Worm (Caenorhabditis elegans) whole organism, late embryonic: ENCODE measurements around the gene odr-8.

Experiments used
- F13H6.1 ChIP-seq: sonication (generic microtip); optimal IDR thresholded peaks from 2 replicates; lab custom pipeline; 2016; ENCODE audit warnings: missing genetic modification characterization, missing compliant biosample characterization
- K02D7.2 ChIP-seq: sonication (generic microtip); optimal IDR thresholded peaks from 2 replicates; lab custom pipeline; 2017; ENCODE audit warnings: mild to moderate bottlenecking, missing genetic modification characterization, missing compliant biosample characterization
- K09A11.1 ChIP-seq: sonication (generic microtip); optimal IDR thresholded peaks from 2 replicates; lab custom pipeline; 2017; ENCODE audit warnings: antibody characterized with exemption, mild to moderate bottlenecking, missing genetic modification characterization, missing compliant biosample characterization; ENCODE audit not compliant: insufficient read depth
- T23F11.4 ChIP-seq: fragments of 200-800 bp; sonication (Bioruptor generic); optimal IDR thresholded peaks from 2 replicates; lab custom pipeline; 2018; ENCODE audit warnings: mild to moderate bottlenecking, missing genetic modification characterization, missing compliant biosample characterization
- ceh-18 ChIP-seq: sonication (generic microtip); optimal IDR thresholded peaks from 2 replicates; lab custom pipeline; 2016; ENCODE audit warnings: missing genetic modification characterization, missing compliant biosample characterization
- ceh-19 ChIP-seq: fragments of 200-800 bp; sonication (Bioruptor generic); optimal IDR thresholded peaks from 2 replicates; lab custom pipeline; 2018; ENCODE audit warnings: mild to moderate bottlenecking, missing genetic modification characterization, missing compliant biosample characterization
- ceh-22 ChIP-seq: sonication (generic microtip); optimal IDR thresholded peaks from 2 replicates; lab custom pipeline; 2017; ENCODE audit warnings: missing biosample characterization, missing genetic modification characterization
- ceh-24 ChIP-seq: sonication (generic microtip); optimal IDR thresholded peaks from 2 replicates; lab custom pipeline; 2016; ENCODE audit warnings: mild to moderate bottlenecking, missing genetic modification characterization, missing compliant biosample characterization
- ceh-30 ChIP-seq: fragments of 150-350 bp; optimal IDR thresholded peaks from 2 replicates; lab custom pipeline; 2014; ENCODE audit warnings: missing biosample characterization, missing genetic modification characterization
- ceh-31 ChIP-seq: sonication (generic microtip); optimal IDR thresholded peaks from 2 replicates; lab custom pipeline; 2016; ENCODE audit warnings: missing genetic modification characterization, missing compliant biosample characterization
- ceh-34 ChIP-seq: sonication (generic microtip); optimal IDR thresholded peaks from 2 replicates; lab custom pipeline; 2016; ENCODE audit warnings: mild to moderate bottlenecking, missing genetic modification characterization, missing compliant biosample characterization
- ceh-6 ChIP-seq: fragments of 200-800 bp; sonication (Bioruptor generic); optimal IDR thresholded peaks from 2 replicates; lab custom pipeline; 2018; ENCODE audit warnings: mild to moderate bottlenecking, missing genetic modification characterization, missing compliant biosample characterization
- ceh-9 ChIP-seq: sonication (generic microtip); optimal IDR thresholded peaks from 2 replicates; lab custom pipeline; 2016; ENCODE audit warnings: mild to moderate bottlenecking, missing genetic modification characterization, inconsistent platforms, missing compliant biosample characterization
- che-1 ChIP-seq: sonication (generic microtip); optimal IDR thresholded peaks from 2 replicates; lab custom pipeline; 2016; ENCODE audit warnings: mild to moderate bottlenecking, missing genetic modification characterization, missing compliant biosample characterization
- dve-1 ChIP-seq: sonication (generic microtip); optimal IDR thresholded peaks from 2 replicates; lab custom pipeline; 2017; ENCODE audit warnings: antibody characterized with exemption, mild to moderate bottlenecking, missing genetic modification characterization, missing compliant biosample characterization
- ets-4 ChIP-seq: sonication (generic microtip); optimal IDR thresholded peaks from 2 replicates; lab custom pipeline; 2016; ENCODE audit warnings: missing genetic modification characterization, missing compliant biosample characterization
- eyg-1 ChIP-seq: sonication (generic microtip); optimal IDR thresholded peaks from 2 replicates; lab custom pipeline; 2016; ENCODE audit warnings: missing genotype, missing genetic modification characterization, missing compliant biosample characterization
- fax-1 ChIP-seq: sonication (generic microtip); optimal IDR thresholded peaks from 2 replicates; lab custom pipeline; 2016; ENCODE audit warnings: missing genotype, missing genetic modification characterization, missing compliant biosample characterization
- gmeb-2 ChIP-seq: sonication (generic microtip); optimal IDR thresholded peaks from 2 replicates; lab custom pipeline; 2016; ENCODE audit warnings: missing genetic modification characterization, inconsistent platforms, missing compliant biosample characterization
- lin-11 ChIP-seq: fragments of 200-800 bp; sonication (Bioruptor generic); optimal IDR thresholded peaks from 2 replicates; lab custom pipeline; 2018; ENCODE audit warnings: mild to moderate bottlenecking, missing genetic modification characterization, missing compliant biosample characterization
- mec-3 ChIP-seq: sonication (generic microtip); optimal IDR thresholded peaks from 2 replicates; lab custom pipeline; 2016; ENCODE audit warnings: borderline replicate concordance, missing genetic modification characterization, missing compliant biosample characterization
- nfya-1 ChIP-seq: sonication (generic microtip); optimal IDR thresholded peaks from 2 replicates; lab custom pipeline; 2017; ENCODE audit warnings: missing genetic modification characterization, mild to moderate bottlenecking, missing compliant biosample characterization, antibody characterized with exemption, moderate library complexity
- nhr-11 ChIP-seq: fragments of 150-350 bp; optimal IDR thresholded peaks from 2 replicates; lab custom pipeline; 2014; ENCODE audit warnings: missing biosample characterization, missing genetic modification characterization
- odd-2 ChIP-seq: sonication (generic microtip); optimal IDR thresholded peaks from 2 replicates; lab custom pipeline; 2017; ENCODE audit warnings: antibody characterized with exemption, mild to moderate bottlenecking, missing genetic modification characterization, missing compliant biosample characterization
- pax-1 ChIP-seq: fragments of 150-350 bp; optimal IDR thresholded peaks from 2 replicates; lab custom pipeline; 2014; ENCODE audit warnings: missing biosample characterization, missing genetic modification characterization
- pha-2 ChIP-seq: sonication (generic microtip); optimal IDR thresholded peaks from 2 replicates; lab custom pipeline; 2017; ENCODE audit warnings: mild to moderate bottlenecking, missing genetic modification characterization, missing compliant biosample characterization
- pha-4 ChIP-seq: fragments of 150-350 bp; optimal IDR thresholded peaks from 2 replicates; lab custom pipeline; 2018; ENCODE audit warnings: missing biosample characterization, missing genetic modification reagents, missing genetic modification characterization
- pros-1 ChIP-seq: fragments of 150-350 bp; optimal IDR thresholded peaks from 2 replicates; lab custom pipeline; 2014; ENCODE audit warnings: missing biosample characterization, missing genetic modification reagents, missing genetic modification characterization
- ref-2 ChIP-seq: sonication (generic microtip); optimal IDR thresholded peaks from 2 replicates; lab custom pipeline; 2016; ENCODE audit warnings: missing genetic modification characterization, missing compliant biosample characterization
- rnt-1 ChIP-seq: sonication (generic microtip); optimal IDR thresholded peaks from 2 replicates; lab custom pipeline; 2016; ENCODE audit warnings: missing genetic modification characterization, missing compliant biosample characterization
- sdc-2 ChIP-seq: sonication (generic microtip); optimal IDR thresholded peaks from 2 replicates; lab custom pipeline; 2016; ENCODE audit warnings: missing genotype, missing genetic modification characterization, missing compliant biosample characterization
- sox-4 ChIP-seq: sonication (generic microtip); optimal IDR thresholded peaks from 2 replicates; lab custom pipeline; 2017; ENCODE audit warnings: mild to moderate bottlenecking, missing genetic modification characterization, inconsistent platforms, missing compliant biosample characterization
- tbx-2 ChIP-seq: sonication (generic microtip); optimal IDR thresholded peaks from 2 replicates; lab custom pipeline; 2016; ENCODE audit warnings: missing genetic modification characterization, missing compliant biosample characterization
- ttx-3 ChIP-seq: sonication (generic microtip); optimal IDR thresholded peaks from 2 replicates; lab custom pipeline; 2016; ENCODE audit warnings: missing genetic modification reagents, missing genetic modification characterization, missing compliant biosample characterization
- unc-55 ChIP-seq: sonication (generic microtip); optimal IDR thresholded peaks from 2 replicates; lab custom pipeline; 2017; ENCODE audit warnings: missing biosample characterization, missing genetic modification reagents, missing genetic modification characterization

odr-8 gene

ce11 chrIV:6577914-6578313 is 4.6 kb downstream of the odr-8 start, which contains the start of gene C43G2.3:
TSS of gene C43G2.3 (plus strand) at chrIV:6578214.
- no peak for TF ChIP-seq mec-3 (tag; lab: Kevin White, UChicago)
- TF ChIP-seq gmeb-2 (tag; lab: Kevin White, UChicago): no peak
- no peak for TF ChIP-seq nfya-1
- no peak for TF ChIP-seq che-1 (tag; lab: Kevin White, UChicago)
- TF ChIP-seq pha-2 (tag; lab: Kevin White, UChicago): no peak
- TF ChIP-seq ceh-24: no peak
- TF ChIP-seq ttx-3 (tag; lab: Kevin White, UChicago): no peak
- TF ChIP-seq eyg-1 (tag; lab: Kevin White, UChicago): no peak
- no peak for TF ChIP-seq ceh-19 (GFP tag; lab: Kevin White, UChicago)
- no peak for TF ChIP-seq tbx-2 (tag; lab: Kevin White, UChicago)
- no peak for TF ChIP-seq K02D7.2 (tag; lab: Kevin White, UChicago)
- no peak for TF ChIP-seq dve-1 (tag; lab: Kevin White, UChicago)
- no peak for TF ChIP-seq ceh-9 (tag; lab: Kevin White, UChicago)
- TF ChIP-seq odd-2 (tag; lab: Kevin White, UChicago): no peak
- no peak for TF ChIP-seq ceh-31
- no peak for TF ChIP-seq unc-55 (GFP tag; lab: Kevin White, UChicago)
- TF ChIP-seq lin-11 (tag; lab: Kevin White, UChicago): no peak
- no peak for TF ChIP-seq ceh-18 (tag; lab: Kevin White, UChicago)

DNA sequence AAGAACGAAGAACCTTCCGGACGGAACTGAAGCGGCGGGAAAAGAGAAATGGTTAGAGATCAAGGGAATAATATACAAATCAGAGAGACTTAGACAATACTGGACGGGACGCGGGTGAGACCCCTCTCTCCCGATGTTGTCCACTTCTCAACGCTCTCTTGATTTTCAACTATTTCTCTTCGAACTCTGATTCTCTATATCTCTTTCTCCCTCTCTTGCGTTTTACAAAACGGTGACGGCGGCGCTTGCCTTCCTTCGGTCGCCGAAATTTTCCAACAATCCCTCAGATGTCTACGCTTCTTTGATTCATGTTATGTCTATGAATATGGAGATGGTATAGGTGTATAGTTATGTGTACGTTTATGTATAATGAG is 5.8 kb downstream of the odr-8 start:
- TF ChIP-seq fax-1 (tag; lab: Kevin White, UChicago): no peak
- TF ChIP-seq sdc-2 (tag; lab: Kevin White, UChicago): no peak
- TF ChIP-seq T23F11.4: no peak
- TF ChIP-seq ceh-18 (tag; lab: Kevin White, UChicago): peak; percentile 17
- TF ChIP-seq ceh-22 (tag; lab: Kevin White, UChicago): peak; percentile 29
- peak; percentile 23 for TF ChIP-seq ceh-30 (tag; lab: Kevin White, UChicago)
- peak; percentile 57 for TF ChIP-seq nfya-1
- peak; percentile 50 for TF ChIP-seq pax-1 (tag; lab: Kevin White, UChicago)
- TF ChIP-seq mec-3 (tag; lab: Kevin White, UChicago): no peak
- peak; percentile 32 for TF ChIP-seq pros-1 (tag; lab: Kevin White, UChicago)
- peak; percentile 25 for TF ChIP-seq F13H6.1 (tag; lab: Kevin White, UChicago)
- TF ChIP-seq K02D7.2 (tag; lab: Kevin White, UChicago): no peak
- peak; percentile 50 for TF ChIP-seq ets-4 (tag; lab: Kevin White, UChicago)
- no peak for TF ChIP-seq pha-2 (tag; lab: Kevin White, UChicago)
- TF ChIP-seq unc-55 (GFP tag; lab: Kevin White, UChicago): peak; percentile 15
- no peak for TF ChIP-seq K09A11.1 (tag; lab: Kevin White, UChicago)
- TF ChIP-seq tbx-2 (tag; lab: Kevin White, UChicago): peak; percentile 54
- TF ChIP-seq ceh-31: peak; percentile 70
- TF ChIP-seq rnt-1 (tag; lab: Kevin White, UChicago): peak; percentile 86
- TF ChIP-seq ref-2 (tag; lab: Kevin White, UChicago): peak; percentile 39
- TF ChIP-seq ceh-34 (tag; lab: Kevin White, UChicago): peak; percentile 55
- TF ChIP-seq, all 69 proteins: peak for 14

DNA sequence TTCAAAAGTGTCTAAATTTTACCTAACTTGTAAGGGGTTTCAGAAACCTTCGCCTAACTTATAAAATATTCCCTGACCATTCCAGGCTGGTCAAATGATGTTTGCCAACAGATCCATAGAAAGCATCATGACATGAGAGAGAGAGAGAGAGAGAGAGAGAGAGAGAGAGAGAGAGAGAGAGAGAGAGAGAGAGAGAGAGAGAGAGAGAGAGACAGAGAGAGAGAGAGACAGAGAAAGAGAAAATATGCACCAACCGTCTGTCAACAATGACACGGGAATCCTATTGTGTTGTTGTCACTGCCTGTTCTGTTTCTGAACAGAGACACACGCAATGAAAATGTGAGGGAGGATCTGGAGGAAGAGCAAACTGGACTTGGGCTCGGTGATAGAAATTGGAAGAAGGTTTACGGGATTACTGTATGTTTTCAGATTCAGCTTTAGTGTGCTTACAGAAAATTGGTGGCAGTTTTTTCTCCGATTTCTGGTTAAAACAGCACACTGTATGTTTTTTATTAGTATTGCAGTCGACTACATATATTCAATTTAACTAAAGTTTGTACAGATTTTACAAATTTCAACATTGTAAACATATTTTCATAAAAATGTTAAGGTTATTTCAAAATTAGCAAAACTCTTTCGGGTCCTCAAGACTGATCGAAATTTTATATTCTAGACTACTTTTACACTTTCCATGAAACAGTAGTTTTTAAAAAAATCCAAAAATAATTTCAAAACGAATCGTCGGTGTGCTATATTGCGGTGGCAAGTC is 6.4 kb downstream of the odr-8 start:
- peak; percentile 59 for TF ChIP-seq dve-1 (tag; lab: Kevin White, UChicago)
- no peak for TF ChIP-seq mec-3 (tag; lab: Kevin White, UChicago)
- TF ChIP-seq lin-11 (tag; lab: Kevin White, UChicago): peak; percentile 9

DNA sequence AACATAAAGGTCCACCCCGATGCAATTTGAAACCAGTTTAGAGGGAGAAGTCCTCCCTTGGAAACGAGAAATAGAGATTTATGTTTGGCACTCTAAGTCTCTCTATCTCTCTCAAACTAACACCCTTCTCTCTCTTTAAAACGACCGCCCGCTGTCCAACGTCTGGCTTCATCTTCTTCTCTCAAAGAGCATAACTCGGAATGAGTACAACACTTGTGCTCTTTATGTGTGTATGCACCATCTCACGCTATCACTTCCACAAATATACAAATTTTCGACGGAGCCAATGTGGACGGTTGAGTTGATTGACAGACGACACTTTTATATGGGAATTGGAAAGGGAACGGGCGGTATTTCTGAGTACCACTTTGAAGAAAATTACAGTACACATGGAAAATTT is 8.2 kb downstream of the odr-8 start:
- no peak for TF ChIP-seq ceh-34 (tag; lab: Kevin White, UChicago)
- TF ChIP-seq fax-1 (tag; lab: Kevin White, UChicago): no peak
- TF ChIP-seq pha-2 (tag; lab: Kevin White, UChicago): no peak
- TF ChIP-seq pros-1 (tag; lab: Kevin White, UChicago): no peak
- peak; percentile 37 for TF ChIP-seq nfya-1
- TF ChIP-seq ceh-22 (tag; lab: Kevin White, UChicago): no peak
- no peak for TF ChIP-seq dve-1 (tag; lab: Kevin White, UChicago)
- TF ChIP-seq ceh-31: no peak
- TF ChIP-seq rnt-1 (tag; lab: Kevin White, UChicago): no peak
- TF ChIP-seq ttx-3 (tag; lab: Kevin White, UChicago): no peak
- no peak for TF ChIP-seq ceh-6 (GFP tag; lab: Kevin White, UChicago)
- no peak for TF ChIP-seq nhr-11 (tag; lab: Kevin White, UChicago)
- TF ChIP-seq sox-4 (tag; lab: Kevin White, UChicago): no peak
- peak; percentile 71 for TF ChIP-seq unc-55 (GFP tag; lab: Kevin White, UChicago)
- no peak for TF ChIP-seq sdc-2 (tag; lab: Kevin White, UChicago)
- no peak for TF ChIP-seq pha-4 (tag; lab: Kevin White, UChicago)
- TF ChIP-seq, all 69 proteins: peak for 2
